Worm (Caenorhabditis elegans) whole organism, L4 larva: ENCODE results near the gene ctsa-4.1.

ENCODE experiments used
- D1046.2 ChIP-seq: fragments of 200-800 bp; sonication (Bioruptor generic); IDR thresholded peaks from 2 replicates; pipeline ENCODE4 v1.3.6; 2022; ENCODE audit warnings: missing genetic modification characterization, missing compliant biosample characterization
- F10B5.3 ChIP-seq: sonication (generic microtip); optimal IDR thresholded peaks from 2 replicates; lab custom pipeline; 2016; ENCODE audit warnings: mild to moderate bottlenecking, missing genetic modification characterization, missing compliant biosample characterization
- F26F4.8 ChIP-seq: fragments of 200-800 bp; sonication (Bioruptor generic); conservative IDR thresholded peaks from 2 replicates; pipeline ENCODE4 v1.3.6; 2022; ENCODE audit warnings: missing genetic modification characterization, missing compliant biosample characterization
- F37D6.2 ChIP-seq: sonication (generic microtip); optimal IDR thresholded peaks from 2 replicates; lab custom pipeline; 2016; ENCODE audit warnings: mild to moderate bottlenecking, missing genetic modification characterization, missing compliant biosample characterization
- F44E2.7 ChIP-seq: fragments of 200-800 bp; sonication (Bioruptor generic); IDR thresholded peaks from 2 replicates; pipeline ENCODE4 v2.1.2; 2022; ENCODE audit warnings: missing genetic modification characterization, missing compliant biosample characterization
- T20F7.1 ChIP-seq: fragments of 200-800 bp; sonication (Bioruptor generic); optimal IDR thresholded peaks from 2 replicates; lab custom pipeline; 2018; ENCODE audit warnings: mild to moderate bottlenecking, missing genetic modification characterization, missing compliant biosample characterization
- Y5F2A.4 ChIP-seq: fragments of 200-800 bp; sonication (Bioruptor generic); optimal IDR thresholded peaks from 2 replicates; lab custom pipeline; 2018; ENCODE audit warnings: mild to moderate bottlenecking, missing genetic modification characterization, missing compliant biosample characterization
- ZK337.2 ChIP-seq: fragments of 200-800 bp; sonication (Bioruptor generic); IDR thresholded peaks from 2 replicates; pipeline ENCODE4 v1.3.6; 2022; ENCODE audit warnings: missing genetic modification reagents, missing genetic modification characterization, missing compliant biosample characterization
- aly-2 ChIP-seq: sonication (generic microtip); optimal IDR thresholded peaks from 2 replicates; lab custom pipeline; 2018; ENCODE audit warnings: missing biosample characterization, missing genetic modification characterization
- ama-1 ChIP-seq: fragments of 150-350 bp; optimal IDR thresholded peaks from 2 replicates; lab custom pipeline; 2014; ENCODE audit warnings: inconsistent platforms, mixed read lengths
- arid-1 ChIP-seq: fragments of 200-800 bp; sonication (Bioruptor generic); conservative IDR thresholded peaks from 2 replicates; pipeline ENCODE4 v1.3.6; 2022; ENCODE audit warnings: missing genetic modification reagents, missing genetic modification characterization, missing compliant biosample characterization
- ceh-20 ChIP-seq: fragments of 200-800 bp; sonication (Bioruptor generic); IDR thresholded peaks from 2 replicates; pipeline ENCODE4 v1.3.6; 2022; ENCODE audit warnings: missing genetic modification reagents, missing genetic modification characterization, missing compliant biosample characterization
- ceh-82 ChIP-seq: sonication (generic microtip); optimal IDR thresholded peaks from 2 replicates; lab custom pipeline; 2017; ENCODE audit warnings: missing biosample characterization, missing genetic modification characterization
- ces-1 ChIP-seq: fragments of 150-350 bp; sonication (generic microtip); optimal IDR thresholded peaks from 4 replicates; lab custom pipeline; 2014; ENCODE audit warnings: missing biosample characterization, missing genetic modification reagents, missing genetic modification characterization
- ctbp-1 ChIP-seq: fragments of 200-800 bp; sonication (Bioruptor generic); IDR thresholded peaks from 2 replicates; pipeline ENCODE4 v1.3.6; 2022; ENCODE audit warnings: missing genetic modification reagents, missing genetic modification characterization, missing compliant biosample characterization
- daf-12 ChIP-seq: fragments of 150-350 bp; optimal IDR thresholded peaks from 2 replicates; lab custom pipeline; 2014; ENCODE audit warnings: missing biosample characterization, missing genetic modification reagents, missing genetic modification characterization
- daf-16 ChIP-seq, 3 experiments: sonication (generic microtip); optimal IDR thresholded peaks; 2 replicates each; lab custom pipeline; 2016 to 2017; ENCODE audit warnings: missing genetic modification characterization in 3 of 3, missing genetic modification reagents in 3 of 3, mild to moderate bottlenecking in 2 of 3, missing compliant biosample characterization in 2 of 3, missing biosample characterization in 1 of 3, moderate library complexity in 1 of 3
- daf-8 ChIP-seq: fragments of 200-800 bp; sonication (Bioruptor generic); IDR thresholded peaks from 2 replicates; pipeline ENCODE4 v1.3.6; 2022; ENCODE audit warnings: missing genetic modification characterization, missing compliant biosample characterization
- dmd-6 ChIP-seq: fragments of 200-800 bp; sonication (Bioruptor generic); IDR thresholded peaks from 2 replicates; pipeline ENCODE4 v1.3.6; 2022; ENCODE audit warnings: missing genetic modification reagents, missing genetic modification characterization, missing compliant biosample characterization
- dmd-8 ChIP-seq: fragments of 200-800 bp; sonication (Bioruptor generic); IDR thresholded peaks from 2 replicates; pipeline ENCODE4 v1.3.6; 2022; ENCODE audit warnings: missing genetic modification characterization, missing compliant biosample characterization
- duxl-1 ChIP-seq: sonication (generic microtip); optimal IDR thresholded peaks from 2 replicates; lab custom pipeline; 2016; ENCODE audit warnings: mild to moderate bottlenecking, missing genetic modification characterization, moderate library complexity, missing compliant biosample characterization; ENCODE audit not compliant: poor library complexity
- fkh-10 ChIP-seq: fragments of 150-350 bp; optimal IDR thresholded peaks from 2 replicates; lab custom pipeline; 2014; ENCODE audit warnings: missing biosample characterization, missing genetic modification reagents, missing genetic modification characterization
- gei-8 ChIP-seq: fragments of 200-800 bp; sonication (Bioruptor generic); optimal IDR thresholded peaks from 2 replicates; lab custom pipeline; 2018; ENCODE audit warnings: mild to moderate bottlenecking, missing genetic modification characterization, missing compliant biosample characterization
- hlh-30 ChIP-seq: sonication (generic microtip); optimal IDR thresholded peaks from 2 replicates; lab custom pipeline; 2017; ENCODE audit warnings: antibody characterized with exemption, mild to moderate bottlenecking, missing genetic modification characterization, missing compliant biosample characterization; ENCODE audit not compliant: insufficient read depth
- lim-7 ChIP-seq: fragments of 200-800 bp; sonication (Bioruptor generic); IDR thresholded peaks from 2 replicates; pipeline ENCODE4 v1.3.6; 2022; ENCODE audit warnings: missing genetic modification characterization, missing compliant biosample characterization
- lin-1 ChIP-seq: fragments of 200-800 bp; sonication (Bioruptor generic); IDR thresholded peaks from 2 replicates; pipeline ENCODE4 v1.3.6; 2022; ENCODE audit warnings: missing genetic modification reagents, missing genetic modification characterization, missing compliant biosample characterization
- lin-13 ChIP-seq: fragments of 150-350 bp; optimal IDR thresholded peaks from 2 replicates; lab custom pipeline; 2014; ENCODE audit warnings: missing biosample characterization, missing genetic modification reagents, missing genetic modification characterization
- lin-29 ChIP-seq: fragments of 200-800 bp; sonication (Bioruptor generic); IDR thresholded peaks from 2 replicates; pipeline ENCODE4 v1.3.6; 2022; ENCODE audit warnings: missing genetic modification reagents, missing genetic modification characterization, missing compliant biosample characterization
- lin-38 ChIP-seq: fragments of 200-800 bp; sonication (Bioruptor generic); IDR thresholded peaks from 2 replicates; pipeline ENCODE4 v1.3.6; 2022; ENCODE audit warnings: missing genetic modification reagents, missing genetic modification characterization, missing compliant biosample characterization
- madf-5 ChIP-seq, 2 experiments: fragments of 200-800 bp; sonication (Bioruptor generic); IDR thresholded peaks; 2 replicates each; pipeline ENCODE4 v1.3.6; 2022; ENCODE audit warnings: missing compliant biosample characterization in 2 of 2, missing genetic modification characterization in 2 of 2
- mdl-1 ChIP-seq, 2 experiments: fragments of 150-350 bp in 1 of 2; sonication (generic microtip) in 1 of 2; optimal IDR thresholded peaks; 2 replicates each; lab custom pipeline; 2014 to 2017; ENCODE audit warnings: missing biosample characterization in 2 of 2, missing genetic modification characterization in 2 of 2
- mdt-29 ChIP-seq: fragments of 200-800 bp; sonication (Bioruptor generic); IDR thresholded peaks from 2 replicates; pipeline ENCODE4 v1.3.6; 2022; ENCODE audit warnings: missing genetic modification reagents, missing genetic modification characterization, missing compliant biosample characterization
- mxl-3 ChIP-seq: fragments of 200-800 bp; sonication (Bioruptor generic); optimal IDR thresholded peaks from 2 replicates; lab custom pipeline; 2018; ENCODE audit warnings: mild to moderate bottlenecking, missing genetic modification characterization, missing compliant biosample characterization
- nhr-10 ChIP-seq: fragments of 150-350 bp; optimal IDR thresholded peaks from 2 replicates; lab custom pipeline; 2014; ENCODE audit warnings: missing biosample characterization, missing genetic modification characterization
- nhr-102 ChIP-seq: sonication (generic microtip); optimal IDR thresholded peaks from 2 replicates; lab custom pipeline; 2016; ENCODE audit warnings: mild to moderate bottlenecking, missing genetic modification characterization, moderate library complexity, missing compliant biosample characterization
- nhr-111 ChIP-seq: fragments of 200-800 bp; sonication (Bioruptor generic); optimal IDR thresholded peaks from 2 replicates; lab custom pipeline; 2018; ENCODE audit warnings: mild to moderate bottlenecking, missing genetic modification characterization, missing compliant biosample characterization
- nhr-237 ChIP-seq: sonication (generic microtip); optimal IDR thresholded peaks from 2 replicates; lab custom pipeline; 2017; ENCODE audit warnings: missing biosample characterization, missing genetic modification characterization
- nhr-41 ChIP-seq: fragments of 200-800 bp; sonication (Bioruptor generic); IDR thresholded peaks from 2 replicates; pipeline ENCODE4 v1.3.6; 2022; ENCODE audit warnings: missing genetic modification reagents, missing genetic modification characterization, missing compliant biosample characterization
- nhr-42 ChIP-seq: fragments of 200-800 bp; sonication (Bioruptor generic); IDR thresholded peaks from 2 replicates; pipeline ENCODE4 v1.3.6; 2022; ENCODE audit warnings: missing genetic modification characterization, missing compliant biosample characterization
- nhr-76 ChIP-seq: fragments of 150-350 bp; optimal IDR thresholded peaks from 2 replicates; lab custom pipeline; 2014; ENCODE audit warnings: missing biosample characterization, missing genetic modification characterization
- pha-4 ChIP-seq, 2 experiments: fragments of 150-350 bp in 1 of 2; fragments of 200-800 bp in 1 of 2; sonication (Bioruptor generic) in 1 of 2; IDR thresholded peaks in 1 of 2; optimal IDR thresholded peaks in 1 of 2; 2 replicates each; pipeline versions ENCODE4 v1.3.6 to Lab custom; 2014 to 2022; ENCODE audit warnings: missing genetic modification characterization in 2 of 2, missing genetic modification reagents in 2 of 2, missing biosample characterization in 1 of 2, missing compliant biosample characterization in 1 of 2
- rbr-2 ChIP-seq: sonication (generic microtip); optimal IDR thresholded peaks from 2 replicates; lab custom pipeline; 2016; ENCODE audit warnings: missing genotype, missing genetic modification characterization, missing compliant biosample characterization
- saeg-2 ChIP-seq: fragments of 200-800 bp; sonication (Bioruptor generic); IDR thresholded peaks from 2 replicates; pipeline ENCODE4 v1.3.6; 2022; ENCODE audit warnings: missing genetic modification reagents, missing genetic modification characterization, missing compliant biosample characterization
- spr-1 ChIP-seq: sonication (generic microtip); optimal IDR thresholded peaks from 2 replicates; lab custom pipeline; 2016; ENCODE audit warnings: mild to moderate bottlenecking, missing genetic modification characterization, missing compliant biosample characterization
- unc-62 ChIP-seq, 3 experiments: fragments of 150-350 bp in 1 of 3; sonication (generic microtip); optimal IDR thresholded peaks in 2 of 3; peaks in 1 of 3; 1 replicate in 1 of 3; 2 replicates in 2 of 3; lab custom pipeline; 2014 to 2017; ENCODE audit warnings: missing biosample characterization in 3 of 3, missing genetic modification characterization in 3 of 3, missing genetic modification reagents in 3 of 3, missing genotype in 1 of 3
- zag-1 ChIP-seq: fragments of 150-350 bp; optimal IDR thresholded peaks from 2 replicates; lab custom pipeline; 2014; ENCODE audit warnings: missing biosample characterization, missing genetic modification characterization
- zfp-2 ChIP-seq: sonication (generic microtip); optimal IDR thresholded peaks from 2 replicates; lab custom pipeline; 2016; ENCODE audit warnings: mild to moderate bottlenecking, missing genetic modification characterization, missing compliant biosample characterization
- zip-11 ChIP-seq: fragments of 200-800 bp; sonication (Bioruptor generic); IDR thresholded peaks from 2 replicates; pipeline ENCODE4 v1.3.6; 2022; ENCODE audit warnings: missing genetic modification characterization, missing compliant biosample characterization
- zip-2 ChIP-seq: fragments of 150-350 bp; optimal IDR thresholded peaks from 2 replicates; lab custom pipeline; 2014; ENCODE audit warnings: missing biosample characterization, missing genetic modification characterization
- ztf-7 ChIP-seq: fragments of 150-350 bp; optimal IDR thresholded peaks from 2 replicates; lab custom pipeline; 2014; ENCODE audit warnings: missing biosample characterization, missing genetic modification characterization

The ctsa-4.1 gene

DNA sequence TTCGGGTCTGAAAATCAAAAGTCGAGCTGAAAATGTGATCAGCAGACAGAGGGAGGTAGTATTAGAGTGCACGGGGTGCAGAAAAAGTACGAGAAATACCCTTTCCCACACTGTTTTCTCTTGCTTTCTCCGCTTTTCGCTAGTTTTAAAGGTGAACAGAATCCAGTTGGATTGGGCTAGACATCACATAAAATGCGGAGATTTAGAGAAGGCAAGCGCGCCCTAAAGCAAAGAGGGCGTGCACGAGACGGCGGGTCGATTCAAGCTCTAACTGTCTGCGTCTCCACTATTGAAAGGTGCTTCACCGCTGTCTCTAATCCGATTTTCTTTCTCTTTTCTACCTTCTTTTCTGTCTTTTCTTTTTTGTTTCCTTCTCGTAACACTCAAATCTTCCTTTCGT is 3.3 kb downstream of the ctsa-4.1 start (continued):
- TF ChIP-seq zip-11 = no peak
- 0 out of 2 replicates have a peak, but pooled peaks have one; percentile 38 for TF ChIP-seq D1046.2
- no peak for TF ChIP-seq madf-5 (GFP tag; IDR thresholded peaks at IDR 0.05; lab: Robert Waterston, UW)
- peak; percentile 36 for TF ChIP-seq ztf-7 (tag; lab: Kevin White, UChicago)
- TF ChIP-seq daf-12 = no peak
- peak; percentile 71 for TF ChIP-seq arid-1
- TF ChIP-seq daf-8 (GFP tag; lab: Robert Waterston, UW) = no peak
- TF ChIP-seq Y5F2A.4 = no peak
- TF ChIP-seq unc-62 (GFP tag; optimal IDR thresholded peaks at IDR 0.05 in 1 of 2; lab: Kevin White, UChicago) = peak in 1 of 2 experiments; percentile 56
- TF ChIP-seq unc-62 (tag; optimal IDR thresholded peaks at IDR 0.05; lab: Kevin White, UChicago) = no peak
- TF ChIP-seq pha-4 (GFP tag; IDR thresholded peaks at IDR 0.05; lab: Robert Waterston, UW) = peak; percentile 69
- TF ChIP-seq pha-4 (tag; optimal IDR thresholded peaks at IDR 0.05; lab: Kevin White, UChicago) = no peak
- TF ChIP-seq ces-1 (GFP tag; lab: Kevin White, UChicago) = peak; percentile 47
- TF ChIP-seq lim-7 (GFP tag; lab: Robert Waterston, UW) = no peak
- TF ChIP-seq ZK337.2 = no peak
- no peak for TF ChIP-seq spr-1 (tag; lab: Kevin White, UChicago)
- TF ChIP-seq gei-8 = no peak
- no peak for TF ChIP-seq nhr-111 (GFP tag; lab: Kevin White, UChicago)
- TF ChIP-seq nhr-42 = no peak
- TF ChIP-seq fkh-10 (GFP tag; lab: Kevin White, UChicago) = peak; percentile 48
- no peak for TF ChIP-seq nhr-237 (tag; lab: Kevin White, UChicago)
- no peak for TF ChIP-seq nhr-76
- peak; percentile 98 for TF ChIP-seq hlh-30
- TF ChIP-seq zag-1 (tag; lab: Kevin White, UChicago) = no peak
- peak; percentile 90 to 95 for TF ChIP-seq mdl-1 (tag; optimal IDR thresholded peaks at IDR 0.05; lab: Kevin White, UChicago)
- TF ChIP-seq nhr-10 (tag; lab: Kevin White, UChicago) = no peak
- peak; percentile 73 for TF ChIP-seq rbr-2 (tag; lab: Kevin White, UChicago)
- no peak for TF ChIP-seq mdt-29 (GFP tag; lab: Robert Waterston, UW)
- TF ChIP-seq F10B5.3 (tag; lab: Kevin White, UChicago) = no peak
- peak; percentile 31; the same call in 1 of the 2 replicates for TF ChIP-seq nhr-41 (GFP tag; lab: Robert Waterston, UW)
- TF ChIP-seq daf-16 (GFP tag; optimal IDR thresholded peaks at IDR 0.05; lab: Kevin White, UChicago) = no peak
- peak; percentile 37 for TF ChIP-seq daf-16 (tag; optimal IDR thresholded peaks at IDR 0.05; lab: Kevin White, UChicago)
- no peak for TF ChIP-seq F26F4.8 (GFP tag; lab: Robert Waterston, UW)
- no peak for TF ChIP-seq duxl-1 (tag; lab: Kevin White, UChicago)
- no peak for TF ChIP-seq aly-2
- peak; percentile 78 for TF ChIP-seq lin-1
- TF ChIP-seq ama-1 = no peak
- peak; percentile 80 for TF ChIP-seq dmd-6 (GFP tag; lab: Robert Waterston, UW)
- TF ChIP-seq lin-38 (GFP tag; lab: Robert Waterston, UW) = peak; percentile 94
- TF ChIP-seq F37D6.2 = peak; percentile 26
- TF ChIP-seq T20F7.1 (GFP tag; lab: Kevin White, UChicago) = peak; percentile 44
- TF ChIP-seq lin-13 (GFP tag; lab: Kevin White, UChicago) = peak; percentile 79
- TF ChIP-seq F44E2.7 = no peak
- TF ChIP-seq dmd-8 (GFP tag; lab: Robert Waterston, UW) = no peak
- TF ChIP-seq ctbp-1 (GFP tag; lab: Robert Waterston, UW) = peak; percentile 69; the same call in 1 of the 2 replicates
- TF ChIP-seq lin-29 (GFP tag; lab: Robert Waterston, UW) = no peak
- no peak for TF ChIP-seq zip-2 (tag; lab: Kevin White, UChicago)
- TF ChIP-seq nhr-102 (tag; lab: Kevin White, UChicago) = peak; percentile 20
- TF ChIP-seq zfp-2 (tag; lab: Kevin White, UChicago) = no peak
- TF ChIP-seq saeg-2 = no peak
- TF ChIP-seq ceh-82 (tag; lab: Kevin White, UChicago) = no peak
- peak; percentile 76 for TF ChIP-seq mxl-3 (GFP tag; lab: Kevin White, UChicago)
- TF ChIP-seq ceh-20 (GFP tag; lab: Robert Waterston, UW) = 0 out of 2 replicates have a peak, but pooled peaks have one; percentile 27
